Fruit fly (Drosophila melanogaster) ovary, adult (tissue): ENCODE results near the gene emei.
"Not testable (repeated sequence)": the region's sequence is repeated elsewhere in the genome, so short reads cannot be mapped to it uniquely, and the experiment has no call there.

Source experiments
- CG17801 ChIP-seq: fragments of 200-800 bp; optimal IDR thresholded peaks from 2 replicates; lab custom pipeline; 2019; ENCODE audit warnings: missing biosample characterization, mild to moderate bottlenecking, missing genetic modification characterization, moderate library complexity; ENCODE audit not compliant: partially characterized antibody

emei gene

DNA sequence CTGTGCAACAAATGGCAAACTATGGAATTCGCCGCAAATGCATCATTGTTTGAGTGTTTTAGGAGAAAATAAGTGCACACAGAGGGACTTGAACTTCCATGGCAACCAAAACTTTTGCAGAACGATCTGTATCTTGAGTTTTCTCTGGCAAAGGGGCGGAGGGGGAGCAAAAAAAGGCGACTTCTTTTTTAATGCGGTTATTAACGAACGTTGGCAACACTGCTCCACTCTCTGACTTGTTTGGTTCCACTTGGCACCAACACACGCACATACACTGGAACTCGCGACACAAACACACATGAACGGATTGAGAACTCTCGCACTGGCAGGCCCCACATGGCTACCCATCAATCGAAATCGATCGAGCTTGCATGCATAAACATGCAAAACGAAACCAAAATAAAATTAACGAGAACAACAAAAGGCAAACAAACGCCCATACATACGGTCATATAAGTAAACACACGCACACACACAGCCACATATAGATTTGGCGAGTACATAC lies 10.0 kb downstream of the emei start:
- no peak for TF ChIP-seq CG17801 (GFP tag; lab: Kevin White, UChicago)

DNA sequence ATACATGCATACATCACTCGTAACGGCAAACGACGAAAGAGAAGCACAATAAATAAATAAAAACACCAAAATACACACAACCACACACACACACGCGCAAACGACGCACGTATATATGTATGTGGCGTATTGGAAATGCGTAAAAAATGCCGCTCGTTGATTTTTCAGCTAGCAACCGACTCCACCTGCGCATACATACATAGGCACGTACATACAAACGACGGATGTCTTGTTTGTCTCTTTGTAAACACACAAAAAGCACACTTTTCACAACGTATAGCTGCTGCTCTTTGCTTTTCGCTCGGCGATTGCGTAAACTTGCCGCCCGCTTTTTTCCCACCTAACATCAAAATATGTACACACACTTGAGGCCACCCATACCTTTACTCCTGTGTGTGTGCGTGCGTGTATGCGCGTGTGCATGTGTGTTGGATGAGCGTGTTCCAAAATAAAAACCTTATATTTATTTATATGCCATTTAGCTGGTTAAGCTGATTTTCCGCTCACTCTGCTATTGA lies 10.5 kb downstream of the emei start:
- TF ChIP-seq CG17801 (GFP tag; lab: Kevin White, UChicago), result no peak

DNA sequence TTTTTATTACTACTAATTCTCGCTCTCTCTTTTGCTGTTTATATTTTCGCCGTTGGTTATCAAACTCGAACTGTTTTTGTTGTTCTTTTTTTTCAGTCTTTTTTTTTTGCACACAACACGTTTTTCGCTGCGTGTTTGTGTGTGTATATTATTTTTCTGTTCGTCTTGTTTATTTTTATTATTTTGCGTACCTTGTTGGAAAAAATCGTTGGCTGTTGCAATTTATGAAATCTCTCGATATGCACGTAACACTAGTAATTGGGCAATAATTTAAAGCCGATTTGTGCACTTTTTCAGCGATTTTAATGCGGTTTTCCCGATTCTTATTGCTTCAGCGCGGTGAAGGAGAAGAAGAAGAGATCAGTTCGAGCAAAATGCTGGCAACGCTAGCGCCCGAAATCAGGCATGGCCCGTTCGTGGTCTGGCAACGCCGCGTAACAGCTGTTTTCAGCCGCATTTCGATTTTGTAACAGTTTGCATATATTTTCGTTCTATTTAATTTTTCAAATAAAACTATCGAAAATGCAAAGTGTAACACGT lies 11.0 kb downstream of the emei start, which contains the start of the genes FoxK and mRpL2:
FoxK (minus strand) TSS at position 365 of the 540 bp plus-strand sequence.
mRpL2 (plus strand) TSS at position 429 of the 540 bp plus-strand sequence.
- peak; percentile 82 for TF ChIP-seq CG17801 (GFP tag; lab: Kevin White, UChicago)

DNA sequence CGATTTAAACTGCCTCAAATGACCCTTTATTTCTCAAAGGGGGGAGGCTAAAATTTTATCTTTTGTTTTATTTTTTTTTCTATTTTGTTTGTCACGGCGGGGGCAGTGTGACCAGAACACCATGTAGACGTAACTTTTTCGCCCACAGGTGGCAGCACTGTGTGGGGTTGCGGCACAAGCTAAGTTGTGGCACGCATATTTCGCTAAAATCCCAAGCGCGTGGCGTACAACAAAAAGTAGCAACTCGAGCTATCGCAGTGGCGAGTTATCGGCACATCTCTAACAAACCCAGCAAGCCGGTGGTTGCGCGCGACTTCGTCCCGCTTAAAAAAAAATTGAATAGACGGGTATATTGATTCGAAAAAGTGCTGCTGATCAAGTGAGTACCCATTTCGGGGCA lies 13.6 kb downstream of the emei start, which contains the start of the genes Ufd1 and NaPi-III:
Ufd1 (minus strand) TSS at position 129 of the 400 bp plus-strand sequence.
NaPi-III (plus strand) TSS at position 261 of the 400 bp plus-strand sequence.
- peak; percentile 53 for TF ChIP-seq CG17801 (GFP tag; lab: Kevin White, UChicago)

DNA sequence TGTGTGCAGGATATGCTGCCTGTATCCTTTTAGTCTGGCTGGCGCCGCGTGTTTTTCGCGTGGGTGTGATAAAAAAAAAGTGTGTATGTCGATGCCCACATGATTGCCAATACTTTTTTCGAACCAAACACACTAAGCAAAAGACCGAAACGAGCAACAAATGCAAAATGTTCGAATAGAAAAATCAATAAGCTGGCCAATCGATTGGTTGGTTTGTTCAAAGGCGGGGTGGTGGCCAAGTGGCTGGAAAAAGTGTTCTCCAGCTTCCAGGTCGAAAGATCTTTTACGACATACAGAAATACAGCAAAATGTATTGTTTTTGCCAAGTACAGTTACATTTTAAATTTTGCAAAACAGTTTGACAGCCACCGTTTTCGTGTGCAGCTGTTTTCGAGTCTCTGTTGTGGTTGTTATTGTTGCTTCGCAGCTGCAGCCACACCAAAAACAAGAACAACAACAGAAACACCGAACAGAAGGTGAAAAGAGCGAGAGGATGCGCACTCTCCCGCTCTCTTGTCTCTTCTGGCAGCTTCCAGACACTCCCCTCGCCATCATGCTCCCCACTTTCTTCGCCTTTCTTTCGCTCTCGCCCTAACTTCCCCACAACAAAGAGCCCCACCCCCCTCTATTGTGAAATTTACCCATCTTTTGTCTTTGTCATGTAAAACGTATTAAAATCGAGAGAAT lies 14.3 kb downstream of the emei start:
- no peak for TF ChIP-seq CG17801 (GFP tag; lab: Kevin White, UChicago)

DNA sequence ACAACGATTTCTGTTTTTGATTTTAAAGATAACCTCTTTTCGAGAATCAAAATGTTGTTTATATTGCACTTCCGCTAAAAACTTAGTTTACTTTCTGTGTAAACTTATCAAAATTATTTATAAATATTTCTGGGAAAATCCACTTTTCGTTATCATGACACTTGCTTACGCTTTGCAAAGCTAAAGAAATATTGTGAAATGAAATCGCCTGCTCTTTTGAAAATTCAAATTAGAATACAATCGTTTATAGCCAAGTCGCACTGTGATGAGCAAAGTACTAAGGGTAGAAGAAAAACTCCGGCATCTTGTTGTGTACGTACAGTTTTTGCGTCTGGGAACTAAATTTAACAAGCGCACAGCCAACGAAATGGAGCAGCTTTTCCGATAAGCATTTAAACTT lies 14.9 kb downstream of the emei start:
- no peak for TF ChIP-seq CG17801 (GFP tag; lab: Kevin White, UChicago)

DNA sequence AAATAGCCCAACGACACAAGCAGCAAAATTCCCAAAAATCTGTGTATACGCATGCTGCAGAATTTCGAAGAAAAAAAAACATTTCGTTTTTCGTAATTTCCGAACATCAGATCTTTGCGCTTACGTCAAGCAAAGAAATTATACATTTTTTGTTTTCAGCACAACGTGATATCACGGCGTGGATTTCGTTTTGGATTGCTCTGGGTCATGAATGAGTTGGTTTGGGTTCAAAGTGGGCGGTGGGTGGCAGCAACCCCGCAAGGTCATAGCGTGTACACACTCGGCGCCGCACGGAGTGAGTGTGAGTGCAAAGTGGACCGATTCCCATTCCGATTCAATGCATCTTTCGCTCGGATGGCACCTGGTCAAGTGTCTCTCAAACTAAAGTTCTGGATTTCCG lies 15.4 kb downstream of the emei start:
- no peak for TF ChIP-seq CG17801 (GFP tag; lab: Kevin White, UChicago)

DNA sequence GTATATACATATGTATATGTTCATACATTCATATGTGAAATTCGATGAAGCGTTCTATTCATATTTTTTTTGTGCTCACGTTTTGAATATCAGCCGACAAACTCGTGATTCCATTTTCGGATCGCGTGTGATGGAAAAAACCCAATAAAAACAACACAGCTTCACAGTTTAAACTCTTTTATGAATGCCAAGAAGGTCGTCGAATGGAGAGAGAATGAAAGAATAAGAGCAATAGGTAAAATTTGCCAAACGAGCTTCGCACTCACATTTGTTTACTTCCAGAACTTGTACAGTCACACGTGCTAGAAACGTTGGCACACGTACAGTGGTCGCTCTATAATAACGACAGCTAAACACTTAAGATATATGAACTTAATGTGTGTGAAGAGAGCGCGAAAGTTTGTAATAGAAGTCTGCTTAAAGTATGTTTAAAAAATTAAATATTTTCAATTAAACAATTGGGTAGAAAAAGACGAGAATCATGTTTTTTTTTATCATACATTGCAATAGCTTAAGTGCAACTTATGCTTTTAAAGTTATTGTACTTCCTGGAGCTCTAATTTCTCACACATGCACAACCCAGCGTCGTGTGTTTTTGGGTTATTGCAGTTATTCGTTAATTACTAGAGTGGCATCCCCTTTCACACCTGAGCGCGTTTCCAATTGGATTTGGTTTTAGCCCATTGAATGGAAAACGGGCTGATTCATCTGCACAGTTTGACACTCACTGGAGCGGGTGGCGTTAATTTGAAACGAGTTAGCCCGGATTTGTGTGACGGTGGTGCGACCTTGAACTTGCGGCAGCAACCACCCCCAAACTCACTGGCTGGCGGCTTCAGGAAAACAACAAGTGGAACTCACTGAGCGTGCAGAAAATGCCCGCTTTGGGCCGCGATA lies 16.4 kb downstream of the emei start:
- TF ChIP-seq CG17801 (GFP tag; lab: Kevin White, UChicago), result peak; percentile 72

DNA sequence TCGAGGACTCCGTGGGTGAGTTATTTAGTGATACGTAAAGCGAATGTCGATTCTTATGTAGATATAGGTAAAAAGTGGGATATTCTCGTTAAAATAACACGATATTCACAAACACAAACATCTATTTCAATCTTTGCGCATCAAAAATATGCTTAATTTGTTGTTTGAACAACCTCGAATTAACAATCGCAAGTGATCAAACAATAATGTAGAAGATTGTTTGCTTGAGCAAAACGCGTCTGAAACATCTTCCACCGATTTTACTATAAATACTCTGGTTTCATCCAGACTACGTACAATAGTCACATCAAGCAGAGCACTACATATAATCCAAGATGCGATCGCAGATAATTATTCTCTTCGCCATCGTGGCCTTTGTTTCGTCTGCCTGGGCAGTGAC lies 21.0 kb downstream of the emei start, which contains the start of gene nol:
nol (plus strand) TSS at position 301 of the 400 bp plus-strand sequence.
- TF ChIP-seq CG17801 (GFP tag; lab: Kevin White, UChicago), result no peak

DNA sequence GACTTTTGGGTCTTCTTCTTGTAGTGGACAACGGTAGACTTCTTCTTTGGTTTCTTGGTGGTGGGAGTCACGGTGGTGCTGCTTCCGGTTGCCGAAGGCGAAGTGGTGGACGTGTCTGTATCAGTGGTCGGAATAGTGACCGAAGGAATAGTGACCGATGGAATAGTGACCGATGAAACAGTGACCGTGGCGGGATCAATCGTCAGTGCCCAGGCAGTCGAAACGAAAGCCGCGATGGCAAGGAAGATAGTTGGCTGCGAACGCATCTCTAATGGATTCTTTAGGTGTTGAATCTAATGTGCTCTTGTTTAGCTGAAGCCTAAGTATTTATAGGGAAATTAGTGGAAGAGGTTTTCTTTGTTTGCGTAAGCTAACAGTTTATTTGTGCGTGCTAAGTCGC lies 22.6 kb downstream of the emei start, which contains the start of gene CG32074:
CG32074 (minus strand) TSS at position 268 of the 400 bp plus-strand sequence.
- not testable (repeated sequence) for TF ChIP-seq CG17801 (GFP tag; lab: Kevin White, UChicago)

DNA sequence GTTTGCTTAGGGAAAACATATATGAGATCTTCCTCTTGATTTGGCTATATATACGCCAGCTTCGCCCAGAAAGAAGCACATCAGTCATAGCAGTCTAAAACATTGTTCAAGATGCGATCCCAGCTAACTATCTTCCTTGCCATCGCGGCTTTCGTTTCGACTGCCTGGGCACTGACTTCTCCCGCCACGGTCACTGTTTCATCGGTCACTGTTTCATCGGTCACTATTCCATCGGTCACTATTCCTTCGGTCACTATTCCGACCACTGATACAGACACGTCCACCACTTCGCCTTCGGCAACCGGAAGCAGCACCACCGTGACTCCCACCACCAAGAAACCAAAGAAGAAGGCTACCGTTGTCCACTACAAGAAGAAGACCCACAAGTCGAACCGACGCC lies 25.4 kb downstream of the emei start, which contains the start of gene CG14143:
CG14143 (plus strand) TSS at position 102 of the 400 bp plus-strand sequence.
- TF ChIP-seq CG17801 (GFP tag; lab: Kevin White, UChicago), result not testable (repeated sequence)

DNA sequence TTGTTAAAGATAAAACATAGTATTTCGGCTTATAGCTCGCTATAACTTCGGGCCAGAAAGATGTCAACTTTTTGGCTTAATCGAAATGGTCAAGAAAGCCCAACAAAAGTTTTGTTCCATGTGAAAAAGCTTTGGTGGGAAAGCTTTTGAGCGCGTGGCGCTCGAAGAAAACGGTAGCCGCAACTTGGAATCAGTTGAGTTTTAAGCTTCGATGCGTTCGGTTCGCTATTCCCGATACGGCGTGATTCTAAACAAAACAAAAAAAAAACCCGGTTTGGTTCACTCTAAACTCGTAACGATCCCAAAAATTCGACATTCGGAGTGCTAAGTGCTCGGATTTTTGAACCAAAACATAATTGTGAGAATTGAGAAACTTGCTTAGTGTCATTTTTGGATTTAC lies 26.4 kb downstream of the emei start, which contains the start of gene IRSp53:
IRSp53 (plus strand) TSS at position 204 of the 400 bp plus-strand sequence.
- no peak for TF ChIP-seq CG17801 (GFP tag; lab: Kevin White, UChicago)

DNA sequence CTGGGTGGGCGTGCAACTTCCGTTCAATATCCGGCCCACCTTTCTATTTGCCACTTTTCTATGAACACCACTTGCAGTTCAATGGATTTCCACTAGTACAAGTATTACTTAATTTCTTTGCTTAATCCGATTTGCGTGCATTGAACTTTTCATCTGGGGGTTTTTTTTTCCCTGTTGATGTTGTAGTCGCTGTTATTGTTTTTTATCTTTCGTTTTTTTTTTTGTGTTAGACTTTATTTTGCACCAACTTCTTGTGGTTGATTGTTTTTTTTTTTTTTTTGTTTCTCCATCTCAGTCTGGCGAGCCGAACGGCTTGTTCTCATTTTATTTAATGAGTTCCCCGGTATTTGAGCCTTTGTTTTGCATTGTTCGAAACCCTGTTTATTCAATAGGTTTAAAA lies 26.9 kb downstream of the emei start:
- no peak for TF ChIP-seq CG17801 (GFP tag; lab: Kevin White, UChicago)

DNA sequence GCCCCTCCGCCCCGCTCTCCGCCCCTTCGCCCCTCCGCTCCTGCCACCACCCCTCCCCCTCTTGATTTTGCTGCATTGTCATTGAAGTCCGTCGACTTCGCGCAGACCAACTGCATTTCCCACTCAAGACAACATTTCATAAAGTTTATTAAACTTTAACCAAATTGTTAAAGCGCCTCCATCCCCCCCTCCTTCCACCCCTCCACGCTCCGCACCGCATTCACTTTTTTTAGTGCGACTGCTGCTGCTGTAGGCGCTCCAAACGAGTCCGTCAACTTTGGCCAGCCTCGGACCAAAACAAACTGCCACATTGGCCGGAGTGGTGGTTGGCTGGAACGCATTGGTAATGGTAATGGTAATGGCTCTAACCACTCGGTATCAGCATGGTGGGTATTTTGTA lies 29.4 kb downstream of the emei start:
- TF ChIP-seq CG17801 (GFP tag; lab: Kevin White, UChicago), result no peak
